Fruit fly (Drosophila melanogaster) whole organism: ENCODE measurements around the gene CG11504.

ENCODE experiments used
- CG8478 ChIP-seq: fragments of >200 bp; optimal IDR thresholded peaks from 2 replicates; lab custom pipeline; 2018; ENCODE audit warnings: inconsistent platforms
- Dll ChIP-seq: fragments of >200 bp; optimal IDR thresholded peaks from 2 replicates; lab custom pipeline; 2017
- EcR ChIP-seq, 2 experiments: fragments of >200 bp; optimal IDR thresholded peaks; 2 replicates each; lab custom pipeline; 2017; ENCODE audit warnings: missing biosample characterization in 2 of 2, missing genetic modification characterization in 2 of 2, missing genetic modification reagents in 2 of 2
- pan ChIP-seq: fragments of >200 bp; optimal IDR thresholded peaks from 2 replicates; lab custom pipeline; 2017
- psq ChIP-seq: fragments of >200 bp; optimal IDR thresholded peaks from 2 replicates; lab custom pipeline; 2017
- usp ChIP-seq: fragments of >200 bp; optimal IDR thresholded peaks from 2 replicates; lab custom pipeline; 2017; ENCODE audit warnings: missing biosample characterization, missing genetic modification characterization, mixed read lengths

The CG11504 gene

DNA sequence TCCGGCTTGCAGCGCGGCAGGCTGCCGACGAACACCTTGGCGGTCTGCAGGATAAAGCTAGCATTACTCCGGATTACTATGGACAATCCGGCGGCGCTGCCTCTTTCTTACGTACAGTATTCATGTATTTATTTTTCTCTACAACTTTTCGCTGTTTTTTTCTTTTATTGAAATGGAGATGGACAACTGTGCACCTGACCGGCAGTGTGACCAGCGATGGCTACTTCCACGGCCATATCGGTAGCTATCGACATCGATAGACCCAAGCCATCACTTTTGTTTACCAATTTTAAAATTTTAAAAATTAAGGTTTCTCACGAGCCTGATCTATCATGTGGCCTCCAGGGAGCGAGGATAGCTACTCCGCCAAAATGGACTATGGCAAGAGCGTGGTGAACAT lies 2.7 kb upstream of the CG11504 start, which contains the start of the genes CG7903 and Sas-6:
TSS of gene CG7903 (minus strand) at position 197 of the 400 bp plus-strand sequence.
TSS of gene Sas-6 (plus strand) at position 323 of the 400 bp plus-strand sequence.
- TF ChIP-seq EcR (GFP tag; optimal IDR thresholded peaks at IDR 0.05; lab: Kevin White, UChicago) (no peak), Dll (lab: Kevin White, UChicago) (no peak)

DNA sequence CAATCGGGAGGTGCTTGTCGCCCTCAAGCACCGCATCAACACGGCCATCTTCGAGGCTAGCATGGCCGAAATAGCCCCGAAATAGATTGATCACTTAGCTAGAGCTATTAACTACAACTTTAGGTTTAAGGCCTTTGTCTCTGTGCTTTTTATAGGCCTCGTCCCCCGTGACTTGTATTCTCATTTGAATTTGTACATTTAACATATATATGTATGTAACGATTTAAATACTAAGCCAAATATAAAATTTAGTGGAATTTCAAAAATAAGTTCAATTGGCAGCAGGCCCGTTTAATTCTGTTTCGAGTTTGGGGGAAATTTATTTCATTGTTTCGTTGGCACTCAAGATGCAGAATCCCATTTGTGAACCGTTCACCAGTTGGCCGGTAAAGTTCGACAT lies 1.8 kb downstream of the CG11504 start, which contains the start of gene CG34298:
TSS of gene CG34298 (plus strand) at position 301 of the 400 bp plus-strand sequence.
- TF ChIP-seq usp (GFP tag; lab: Kevin White, UChicago): no peak
- no peak for TF ChIP-seq Dll (lab: Kevin White, UChicago)
- TF ChIP-seq psq (lab: Kevin White, UChicago): no peak
- no peak for TF ChIP-seq EcR (GFP tag; optimal IDR thresholded peaks at IDR 0.05; lab: Kevin White, UChicago)
- no peak for TF ChIP-seq pan (lab: Kevin White, UChicago)
- no peak for TF ChIP-seq CG8478

DNA sequence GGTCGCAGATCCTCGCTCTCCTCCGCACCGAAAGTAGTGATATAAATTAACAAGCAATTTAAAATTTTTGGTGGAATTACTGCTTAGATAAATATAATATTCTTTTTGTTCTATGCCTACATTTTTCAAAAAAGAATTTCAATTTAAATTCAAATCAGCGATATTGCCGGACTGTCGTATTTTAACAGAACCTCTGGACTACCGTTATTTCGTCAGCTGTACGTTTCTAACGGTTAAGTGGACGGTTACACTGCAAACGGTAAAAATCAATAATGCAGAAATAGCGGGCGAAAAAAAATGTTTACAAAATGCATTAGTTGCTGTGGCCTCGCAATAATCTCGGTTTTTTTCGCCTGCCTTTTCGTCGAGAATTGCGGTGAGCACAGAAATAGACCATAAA lies 2.6 kb downstream of the CG11504 start, which contains the start of gene Tace:
TSS of gene Tace (plus strand) at position 245 of the 400 bp plus-strand sequence.
- TF ChIP-seq EcR (GFP tag; optimal IDR thresholded peaks at IDR 0.05; lab: Kevin White, UChicago): no peak
- no peak for TF ChIP-seq usp (GFP tag; lab: Kevin White, UChicago)
- TF ChIP-seq CG8478: no peak
- no peak for TF ChIP-seq Dll (lab: Kevin White, UChicago)
- TF ChIP-seq pan (lab: Kevin White, UChicago): no peak
- no peak for TF ChIP-seq psq (lab: Kevin White, UChicago)

DNA sequence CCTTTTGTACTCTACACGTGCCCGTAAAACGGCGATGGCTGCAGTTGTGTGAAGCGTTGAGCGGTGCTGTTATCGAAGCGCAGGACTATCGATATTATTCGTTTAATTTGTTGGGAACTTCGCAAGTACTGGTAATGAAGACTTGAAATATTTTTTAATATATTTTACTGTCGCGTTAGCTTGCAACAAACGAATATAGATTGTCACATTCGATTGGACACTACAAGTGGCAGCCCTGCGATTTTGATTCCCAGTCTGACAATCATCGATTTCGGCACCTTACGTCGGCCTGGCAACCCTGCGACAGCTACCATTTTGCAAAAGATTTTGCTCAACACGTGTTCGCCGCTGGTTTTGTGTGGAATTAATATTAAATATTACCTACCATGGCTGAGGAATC lies 6.9 kb downstream of the CG11504 start, which contains the start of the genes Nlp and Nph:
TSS of gene Nlp (plus strand) at position 138 of the 400 bp plus-strand sequence.
TSS of gene Nph (minus strand) at position 214 of the 400 bp plus-strand sequence.
- TF ChIP-seq EcR (GFP tag; optimal IDR thresholded peaks at IDR 0.05; lab: Kevin White, UChicago) (no peak), Dll (lab: Kevin White, UChicago) (no peak), CG8478 (no peak), psq (lab: Kevin White, UChicago) (no peak), pan (lab: Kevin White, UChicago) (no peak), usp (GFP tag; lab: Kevin White, UChicago) (no peak)

DNA sequence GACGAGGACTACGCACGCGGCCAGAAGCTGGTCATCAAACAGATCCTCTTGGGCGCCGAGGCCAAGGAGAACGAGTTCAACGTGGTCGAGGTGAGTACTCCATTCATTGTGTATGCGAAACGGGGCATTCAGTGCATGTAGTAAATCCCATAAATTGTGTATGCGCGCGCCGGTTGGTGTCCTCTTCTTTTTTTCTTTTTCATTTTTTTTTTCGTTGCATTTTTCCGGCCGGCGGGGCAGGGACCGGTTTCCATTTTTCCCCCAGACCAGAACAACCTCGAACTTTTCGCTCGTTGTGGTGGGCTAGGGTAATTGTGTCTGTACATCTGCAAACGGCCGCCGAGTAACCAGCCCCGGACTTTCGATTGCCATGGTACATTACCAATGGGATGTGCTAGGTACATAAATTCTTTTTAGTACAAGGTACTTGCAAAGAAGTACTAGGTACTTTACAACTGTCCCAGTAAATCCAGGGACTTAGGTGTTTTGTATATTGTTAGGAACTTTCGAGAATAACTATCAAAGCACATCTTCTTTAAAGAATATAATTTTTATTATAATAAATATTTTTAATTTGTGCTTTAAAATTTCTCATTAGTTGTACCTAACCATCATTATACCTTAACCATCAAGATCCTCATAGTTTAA lies 7.8 kb downstream of the CG11504 start:
- TF ChIP-seq usp (GFP tag; lab: Kevin White, UChicago) (no peak), pan (lab: Kevin White, UChicago) (no peak), CG8478 (no peak), psq (lab: Kevin White, UChicago) (no peak), Dll (lab: Kevin White, UChicago) (no peak), EcR (GFP tag; optimal IDR thresholded peaks at IDR 0.05; lab: Kevin White, UChicago) (no peak)

DNA sequence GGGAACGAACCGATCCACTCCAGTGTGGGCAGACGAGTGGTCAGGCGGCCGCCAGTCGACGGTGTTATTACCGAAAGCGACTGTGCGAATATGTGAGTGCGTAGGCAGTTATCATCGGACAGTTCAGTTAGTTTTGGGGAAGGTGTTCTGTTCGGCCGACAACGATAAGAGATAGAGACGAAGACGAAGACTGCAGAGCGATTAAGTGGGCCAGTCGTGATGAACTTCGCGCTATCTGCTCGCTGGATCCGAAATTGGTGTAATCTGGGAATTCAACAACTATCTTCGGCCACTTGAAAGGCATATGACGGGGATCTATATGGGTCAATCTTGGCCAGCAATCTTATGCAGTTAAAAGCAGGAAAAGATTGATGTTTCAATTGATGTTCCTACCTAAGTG lies 11.5 kb downstream of the CG11504 start, which contains the start of gene CG7912:
TSS of gene CG7912 (minus strand) at position 17 of the 400 bp plus-strand sequence.
- TF ChIP-seq usp (GFP tag; lab: Kevin White, UChicago) (no peak), EcR (GFP tag; optimal IDR thresholded peaks at IDR 0.05; lab: Kevin White, UChicago) (no peak), pan (lab: Kevin White, UChicago) (no peak), CG8478 (no peak), psq (lab: Kevin White, UChicago) (no peak), Dll (lab: Kevin White, UChicago) (no peak)

DNA sequence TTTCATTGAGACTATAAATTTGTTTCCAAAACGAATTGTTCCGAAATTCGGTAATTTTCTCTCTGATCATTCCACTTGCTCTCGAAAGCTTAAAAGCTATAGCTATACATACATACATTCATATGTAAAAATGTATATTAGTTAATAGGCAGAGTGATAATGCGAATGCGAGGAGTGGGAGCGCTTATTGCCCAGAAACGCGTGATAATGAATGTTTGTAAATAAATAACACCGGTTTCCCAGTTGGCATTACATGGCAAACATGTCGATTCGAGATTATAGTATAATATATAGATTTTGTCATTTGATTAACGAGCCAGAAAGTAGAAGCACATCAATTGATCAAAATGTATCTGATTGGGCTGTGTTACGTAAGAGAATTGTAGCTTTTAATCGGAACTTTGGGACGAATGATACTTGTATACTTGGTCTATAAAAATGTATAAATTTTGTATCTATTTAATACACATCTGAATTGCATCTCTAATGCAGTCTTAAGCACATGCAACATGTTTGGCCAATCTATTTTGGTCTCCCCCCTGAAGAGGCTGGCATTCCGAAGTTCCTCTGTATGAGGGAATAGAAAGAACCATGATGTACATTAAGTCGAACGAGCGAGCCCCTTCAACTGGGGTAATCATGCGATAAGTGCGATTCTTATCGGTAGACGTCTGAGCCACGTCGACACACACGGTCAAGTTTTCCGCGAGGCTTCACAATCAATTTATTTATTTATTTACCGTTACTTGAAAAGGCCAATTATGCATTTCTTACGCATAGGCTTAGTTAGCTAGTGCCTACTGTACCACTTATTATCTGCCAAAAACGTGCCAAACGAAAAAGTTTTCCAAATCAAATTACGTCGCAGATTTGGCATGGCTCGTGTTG lies 15.1 kb downstream of the CG11504 start:
- no peak for TF ChIP-seq Dll (lab: Kevin White, UChicago)

DNA sequence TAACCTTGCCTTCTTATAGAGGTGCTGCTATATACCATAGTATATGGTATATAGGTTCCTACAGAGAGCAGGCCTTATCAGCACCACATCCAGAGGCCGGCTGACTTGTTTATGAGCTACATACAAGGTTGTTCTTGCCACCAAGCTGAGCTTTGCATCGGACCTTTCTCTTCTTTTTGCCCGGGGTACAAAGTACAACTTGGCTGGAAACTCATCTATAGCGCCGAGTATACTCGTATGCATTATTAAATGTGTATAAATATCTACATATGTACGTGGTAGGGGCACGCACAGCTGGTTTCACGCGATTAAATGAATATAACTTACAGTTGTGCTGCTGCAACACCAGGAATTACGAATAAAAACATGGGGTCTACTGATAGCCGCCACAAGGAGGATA lies 16.2 kb downstream of the CG11504 start:
- TF ChIP-seq CG8478: no peak

DNA sequence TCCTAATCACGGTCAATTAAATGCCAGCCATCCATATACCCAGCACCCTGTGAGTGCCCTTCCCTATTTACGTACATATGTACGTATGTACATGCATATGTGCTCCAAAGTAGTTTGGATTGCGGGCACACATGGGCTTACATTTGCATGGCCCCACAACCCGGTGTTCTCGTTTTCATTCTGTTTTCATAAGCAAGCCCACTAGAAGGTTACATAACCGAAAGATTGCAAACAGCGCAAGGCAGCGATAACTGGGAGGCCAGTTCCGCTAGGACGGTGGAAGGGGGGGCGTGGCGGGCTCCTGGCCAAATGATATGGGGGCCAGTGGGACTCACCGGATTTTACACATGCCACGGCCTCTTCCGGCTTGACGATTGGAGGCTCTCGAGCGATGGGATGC lies 16.8 kb downstream of the CG11504 start:
- TF ChIP-seq CG8478 (no peak), pan (lab: Kevin White, UChicago) (no peak), EcR (GFP tag; optimal IDR thresholded peaks at IDR 0.05; lab: Kevin White, UChicago) (no peak), psq (lab: Kevin White, UChicago) (no peak), Dll (lab: Kevin White, UChicago) (no peak), usp (GFP tag; lab: Kevin White, UChicago) (no peak)

DNA sequence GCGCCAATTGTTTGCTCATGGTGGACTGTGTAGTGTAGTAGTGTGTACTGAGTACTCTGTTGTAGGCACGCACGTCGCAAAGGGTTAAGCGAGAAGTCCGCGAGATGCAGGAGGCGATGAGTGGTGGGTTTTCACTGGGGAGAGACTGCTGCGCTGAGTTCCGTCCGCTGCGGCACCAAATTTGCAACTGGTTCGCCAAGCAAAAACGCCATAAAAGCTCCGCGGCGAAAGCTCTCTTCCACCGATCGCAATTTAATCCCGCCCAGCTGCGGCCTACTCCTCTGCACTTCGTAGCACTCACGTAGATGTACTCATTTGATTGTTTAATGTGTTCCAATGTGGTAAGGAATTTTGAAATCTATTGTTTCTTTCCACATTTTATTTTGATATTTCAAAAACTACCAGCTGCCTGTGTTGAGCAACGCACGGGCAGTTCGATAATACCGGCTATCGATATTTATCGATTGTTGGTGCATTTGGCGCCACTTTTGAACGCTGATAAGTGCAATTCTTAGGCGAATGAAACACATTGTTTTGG lies 17.3 kb downstream of the CG11504 start, which contains the start of gene CG7920:
TSS of gene CG7920 (minus strand) at position 308 of the 538 bp plus-strand sequence.
- no peak for TF ChIP-seq EcR (GFP tag; optimal IDR thresholded peaks at IDR 0.05; lab: Kevin White, UChicago)
- TF ChIP-seq CG8478: no peak
- TF ChIP-seq Dll (lab: Kevin White, UChicago): no peak
- no peak for TF ChIP-seq pan (lab: Kevin White, UChicago)
- no peak for TF ChIP-seq psq (lab: Kevin White, UChicago)
- TF ChIP-seq usp (GFP tag; lab: Kevin White, UChicago): no peak

DNA sequence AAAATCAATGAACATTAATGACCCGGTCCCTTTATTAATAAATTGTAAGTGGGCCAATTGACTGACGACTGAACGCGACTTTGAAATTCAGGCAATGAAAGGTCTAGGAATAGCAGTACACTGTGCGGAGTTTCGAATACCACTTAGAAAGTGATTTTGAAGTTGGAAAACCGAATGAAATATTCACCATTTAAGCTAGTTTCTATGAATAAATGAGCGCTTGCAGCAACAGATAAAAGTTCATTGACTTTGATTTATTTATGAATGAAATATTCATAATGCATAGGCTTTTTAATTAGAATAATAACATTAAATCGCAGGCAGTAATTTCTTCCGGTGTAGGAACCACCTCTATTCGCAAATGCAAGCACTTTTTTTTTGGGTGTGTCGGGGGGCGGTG lies 23.3 kb downstream of the CG11504 start:
- TF ChIP-seq pan (lab: Kevin White, UChicago) (no peak), EcR (GFP tag; optimal IDR thresholded peaks at IDR 0.05; lab: Kevin White, UChicago) (no peak), psq (lab: Kevin White, UChicago) (no peak), Dll (lab: Kevin White, UChicago) (no peak), usp (GFP tag; lab: Kevin White, UChicago) (no peak), CG8478 (no peak)
